Worm (Caenorhabditis elegans) whole organism, L4 larva: ENCODE data around the gene F29B9.12.

Experiments used
- F37D6.2 ChIP-seq: sonication (generic microtip); optimal IDR thresholded peaks from 2 replicates; lab custom pipeline; 2016; ENCODE audit warnings: mild to moderate bottlenecking, missing genetic modification characterization, missing compliant biosample characterization
- T20F7.1 ChIP-seq: fragments of 200-800 bp; sonication (Bioruptor generic); optimal IDR thresholded peaks from 2 replicates; lab custom pipeline; 2018; ENCODE audit warnings: mild to moderate bottlenecking, missing genetic modification characterization, missing compliant biosample characterization
- T26A8.4 ChIP-seq: fragments of 200-800 bp; sonication (Bioruptor generic); IDR thresholded peaks from 2 replicates; pipeline ENCODE4 v1.3.6; 2022; ENCODE audit warnings: missing genetic modification characterization, missing compliant biosample characterization
- Y105C5A.15 ChIP-seq: fragments of 200-800 bp; sonication (Bioruptor generic); IDR thresholded peaks from 2 replicates; pipeline ENCODE4 v1.3.6; 2022; ENCODE audit warnings: missing genetic modification characterization, missing compliant biosample characterization
- ZK337.2 ChIP-seq: fragments of 200-800 bp; sonication (Bioruptor generic); IDR thresholded peaks from 2 replicates; pipeline ENCODE4 v1.3.6; 2022; ENCODE audit warnings: missing genetic modification reagents, missing genetic modification characterization, missing compliant biosample characterization
- aha-1 ChIP-seq: fragments of 150-350 bp; peaks from one replicate; lab custom pipeline; 2014; ENCODE audit warnings: missing biosample characterization, missing genetic modification characterization
- ceh-28 ChIP-seq: fragments of 150-350 bp; optimal IDR thresholded peaks from 2 replicates; lab custom pipeline; 2014; ENCODE audit warnings: missing biosample characterization, missing genetic modification reagents, missing genetic modification characterization
- ceh-62 ChIP-seq: sonication (generic microtip); optimal IDR thresholded peaks from 2 replicates; lab custom pipeline; 2017; ENCODE audit warnings: missing biosample characterization, missing genetic modification characterization
- cey-2 ChIP-seq: sonication (generic microtip); optimal IDR thresholded peaks from 3 replicates; lab custom pipeline; 2017; ENCODE audit warnings: missing genetic modification characterization, mild to moderate bottlenecking, missing compliant biosample characterization, antibody characterized with exemption, borderline replicate concordance; ENCODE audit not compliant: insufficient read depth
- ctbp-1 ChIP-seq: fragments of 200-800 bp; sonication (Bioruptor generic); IDR thresholded peaks from 2 replicates; pipeline ENCODE4 v1.3.6; 2022; ENCODE audit warnings: missing genetic modification reagents, missing genetic modification characterization, missing compliant biosample characterization
- daf-12 ChIP-seq: fragments of 150-350 bp; optimal IDR thresholded peaks from 2 replicates; lab custom pipeline; 2014; ENCODE audit warnings: missing biosample characterization, missing genetic modification reagents, missing genetic modification characterization
- daf-16 ChIP-seq, 3 experiments: sonication (generic microtip); optimal IDR thresholded peaks; 2 replicates each; lab custom pipeline; 2016 to 2017; ENCODE audit warnings: missing genetic modification characterization in 3 of 3, missing genetic modification reagents in 3 of 3, mild to moderate bottlenecking in 2 of 3, missing compliant biosample characterization in 2 of 3, missing biosample characterization in 1 of 3, moderate library complexity in 1 of 3
- egl-43 ChIP-seq: fragments of 200-800 bp; sonication (Bioruptor generic); IDR thresholded peaks from 2 replicates; pipeline ENCODE4 v1.3.6; 2022; ENCODE audit warnings: missing genetic modification reagents, missing genetic modification characterization, missing compliant biosample characterization
- fos-1 ChIP-seq: fragments of 150-350 bp; optimal IDR thresholded peaks from 2 replicates; lab custom pipeline; 2014; ENCODE audit warnings: missing biosample characterization, missing genetic modification characterization
- hlh-11 ChIP-seq: fragments of 200-800 bp; sonication (Bioruptor generic); optimal IDR thresholded peaks from 2 replicates; lab custom pipeline; 2018; ENCODE audit warnings: mild to moderate bottlenecking, missing genetic modification characterization, missing compliant biosample characterization
- hmg-1.1 ChIP-seq: fragments of 200-800 bp; sonication (Bioruptor generic); IDR thresholded peaks from 2 replicates; pipeline ENCODE4 v1.3.6; 2022; ENCODE audit warnings: missing genetic modification reagents, missing genetic modification characterization, missing compliant biosample characterization
- lin-1 ChIP-seq: fragments of 200-800 bp; sonication (Bioruptor generic); IDR thresholded peaks from 2 replicates; pipeline ENCODE4 v1.3.6; 2022; ENCODE audit warnings: missing genetic modification reagents, missing genetic modification characterization, missing compliant biosample characterization
- lin-29 ChIP-seq: fragments of 200-800 bp; sonication (Bioruptor generic); IDR thresholded peaks from 2 replicates; pipeline ENCODE4 v1.3.6; 2022; ENCODE audit warnings: missing genetic modification reagents, missing genetic modification characterization, missing compliant biosample characterization
- mdl-1 ChIP-seq, 2 experiments: fragments of 150-350 bp in 1 of 2; sonication (generic microtip) in 1 of 2; optimal IDR thresholded peaks; 2 replicates each; lab custom pipeline; 2014 to 2017; ENCODE audit warnings: missing biosample characterization in 2 of 2, missing genetic modification characterization in 2 of 2
- mdt-29 ChIP-seq: fragments of 200-800 bp; sonication (Bioruptor generic); IDR thresholded peaks from 2 replicates; pipeline ENCODE4 v1.3.6; 2022; ENCODE audit warnings: missing genetic modification reagents, missing genetic modification characterization, missing compliant biosample characterization
- mep-1 ChIP-seq: fragments of 150-350 bp; sonication (generic microtip); optimal IDR thresholded peaks from 3 replicates; lab custom pipeline; 2014; ENCODE audit warnings: missing biosample characterization, missing genetic modification characterization
- mxl-2 ChIP-seq: fragments of 200-800 bp; sonication (Bioruptor generic); conservative IDR thresholded peaks from 2 replicates; pipeline ENCODE4 v1.3.6; 2022; ENCODE audit warnings: missing genetic modification reagents, missing genetic modification characterization, missing compliant biosample characterization
- nhr-11 ChIP-seq: fragments of 150-350 bp; optimal IDR thresholded peaks from 2 replicates; lab custom pipeline; 2014; ENCODE audit warnings: missing biosample characterization, missing genetic modification characterization
- nhr-28 ChIP-seq: fragments of 150-350 bp; optimal IDR thresholded peaks from 2 replicates; lab custom pipeline; 2014; ENCODE audit warnings: missing biosample characterization, missing genetic modification characterization
- pha-4 ChIP-seq, 2 experiments: fragments of 150-350 bp in 1 of 2; fragments of 200-800 bp in 1 of 2; sonication (Bioruptor generic) in 1 of 2; IDR thresholded peaks in 1 of 2; optimal IDR thresholded peaks in 1 of 2; 2 replicates each; pipeline versions ENCODE4 v1.3.6 to Lab custom; 2014 to 2022; ENCODE audit warnings: missing genetic modification characterization in 2 of 2, missing genetic modification reagents in 2 of 2, missing biosample characterization in 1 of 2, missing compliant biosample characterization in 1 of 2
- php-3 ChIP-seq: fragments of 200-800 bp; sonication (Bioruptor generic); IDR thresholded peaks from 2 replicates; pipeline ENCODE4 v1.3.6; 2022; ENCODE audit warnings: missing genetic modification reagents, missing genetic modification characterization, missing compliant biosample characterization
- rbr-2 ChIP-seq: sonication (generic microtip); optimal IDR thresholded peaks from 2 replicates; lab custom pipeline; 2016; ENCODE audit warnings: missing genotype, missing genetic modification characterization, missing compliant biosample characterization
- set-16 ChIP-seq: fragments of 200-800 bp; sonication (Bioruptor generic); IDR thresholded peaks from 2 replicates; pipeline ENCODE4 v1.3.6; 2022; ENCODE audit warnings: missing genetic modification reagents, missing genetic modification characterization, missing compliant biosample characterization
- unc-130 ChIP-seq: sonication (generic microtip); optimal IDR thresholded peaks from 2 replicates; lab custom pipeline; 2016; ENCODE audit warnings: missing genetic modification reagents, missing genetic modification characterization, missing compliant biosample characterization
- unc-39 ChIP-seq: sonication (generic microtip); optimal IDR thresholded peaks from 2 replicates; lab custom pipeline; 2017; ENCODE audit warnings: missing biosample characterization, missing genetic modification characterization
- unc-62 ChIP-seq, 3 experiments: fragments of 150-350 bp in 1 of 3; sonication (generic microtip); optimal IDR thresholded peaks in 2 of 3; peaks in 1 of 3; 1 replicate in 1 of 3; 2 replicates in 2 of 3; lab custom pipeline; 2014 to 2017; ENCODE audit warnings: missing biosample characterization in 3 of 3, missing genetic modification characterization in 3 of 3, missing genetic modification reagents in 3 of 3, missing genotype in 1 of 3

The F29B9.12 gene

ce11 chrIV:4669242-4669641 is at the start of gene F29B9.12:
TSS of gene F29B9.12 (plus strand) at chrIV:4669542.
- no peak for TF ChIP-seq mdt-29

ce11 chrIV:4623852-4624251 is 45.5 kb upstream of the F29B9.12 start:
- TF ChIP-seq mep-1 (tag; lab: Kevin White, UChicago): no peak
- TF ChIP-seq lin-1: no peak
- TF ChIP-seq daf-12 (tag; lab: Kevin White, UChicago): no peak
- peak; percentile 16 for TF ChIP-seq aha-1 (tag; lab: Kevin White, UChicago)
- TF ChIP-seq cey-2 (tag; lab: Kevin White, UChicago): no peak
- peak; percentile 88 for TF ChIP-seq set-16 (GFP tag; lab: Robert Waterston, UW)
- TF ChIP-seq mxl-2: no peak
- no peak for TF ChIP-seq hmg-1.1 (GFP tag; lab: Robert Waterston, UW)
- TF ChIP-seq Y105C5A.15 (GFP tag; lab: Robert Waterston, UW): no peak

- no peak for TF ChIP-seq cey-2 (tag; lab: Kevin White, UChicago)
These were observed 35.9 kb upstream of the F29B9.12 start, which contains the start of gene R105.1 for ce11 chrIV:4633393-4633792. TSS of gene R105.1 (plus strand) at chrIV:4633693.

DNA sequence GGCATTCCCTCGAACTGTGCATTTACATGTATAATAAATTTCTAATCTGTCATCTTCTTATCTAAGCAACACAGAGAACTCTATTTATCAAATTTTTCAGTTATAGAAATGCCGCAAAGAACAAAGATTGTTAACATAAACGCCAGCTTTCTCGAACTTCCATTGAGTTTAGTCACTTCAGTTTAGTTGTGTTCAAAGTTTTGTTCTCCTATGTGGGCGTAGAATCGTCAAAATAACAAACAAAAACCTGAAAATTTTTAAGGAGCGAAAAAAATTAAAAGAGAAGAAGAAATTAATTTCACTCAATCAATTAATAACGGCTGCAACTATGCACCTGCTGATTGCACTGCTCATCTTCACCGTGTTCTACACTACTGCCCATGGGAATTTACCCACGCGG is 33.3 kb upstream of the F29B9.12 start, which contains the start of gene R105.5:
R105.5 (plus strand) TSS at position 301 of the 400 bp plus-strand sequence.
- no peak for TF ChIP-seq fos-1 (tag; lab: Kevin White, UChicago)
- TF ChIP-seq F37D6.2 (tag; lab: Kevin White, UChicago): no peak
- TF ChIP-seq lin-29 (GFP tag; lab: Robert Waterston, UW): no peak
- TF ChIP-seq daf-16 (GFP tag; optimal IDR thresholded peaks at IDR 0.05; lab: Kevin White, UChicago): no peak
- TF ChIP-seq daf-16 (tag; optimal IDR thresholded peaks at IDR 0.05; lab: Kevin White, UChicago): no peak
- no peak for TF ChIP-seq egl-43 (GFP tag; lab: Robert Waterston, UW)
- TF ChIP-seq rbr-2 (tag; lab: Kevin White, UChicago): no peak
- TF ChIP-seq T20F7.1 (GFP tag; lab: Kevin White, UChicago): no peak
- TF ChIP-seq php-3 (GFP tag; lab: Robert Waterston, UW): no peak
- no peak for TF ChIP-seq pha-4 (GFP tag; IDR thresholded peaks at IDR 0.05; lab: Robert Waterston, UW)
- TF ChIP-seq pha-4 (tag; optimal IDR thresholded peaks at IDR 0.05; lab: Kevin White, UChicago): no peak
- TF ChIP-seq ceh-28 (tag; lab: Kevin White, UChicago): no peak
- TF ChIP-seq unc-130 (GFP tag; lab: Kevin White, UChicago): no peak
- no peak for TF ChIP-seq mdt-29
- TF ChIP-seq unc-39 (tag; lab: Kevin White, UChicago): no peak
- TF ChIP-seq mdl-1 (tag; optimal IDR thresholded peaks at IDR 0.05; lab: Kevin White, UChicago): no peak
- TF ChIP-seq ceh-62: no peak

DNA sequence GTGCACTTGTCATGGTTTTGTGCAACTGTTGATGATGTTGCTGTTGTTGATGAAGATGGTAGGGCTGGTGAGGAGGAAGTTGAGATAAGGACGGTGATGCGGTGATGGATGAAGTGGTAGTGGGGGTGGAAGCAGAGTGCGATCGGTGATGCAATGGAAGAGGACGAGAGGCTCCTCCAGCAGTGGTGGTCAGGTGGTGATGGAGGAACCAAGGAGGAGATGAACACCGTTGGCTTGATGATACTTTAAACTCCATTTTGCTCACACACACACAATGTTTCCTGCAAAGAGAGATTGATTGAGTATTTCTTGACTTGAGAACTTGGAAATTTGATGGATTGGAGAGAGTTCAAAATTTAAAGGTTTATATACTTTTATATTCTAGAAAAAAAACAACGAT is 31.5 kb upstream of the F29B9.12 start, which contains the start of gene F19C7.8:
F19C7.8 (minus strand) TSS at position 256 of the 400 bp plus-strand sequence.
- TF ChIP-seq T26A8.4 (GFP tag; lab: Robert Waterston, UW): no peak
- TF ChIP-seq nhr-11: peak; percentile 29
- no peak for TF ChIP-seq unc-130 (GFP tag; lab: Kevin White, UChicago)
- TF ChIP-seq ZK337.2 (GFP tag; lab: Robert Waterston, UW): peak; percentile 53; the same call in 1 of the 2 replicates
- peak in 1 of 2 experiments; percentile 37 for TF ChIP-seq daf-16 (GFP tag; optimal IDR thresholded peaks at IDR 0.05; lab: Kevin White, UChicago)
- TF ChIP-seq daf-16 (tag; optimal IDR thresholded peaks at IDR 0.05; lab: Kevin White, UChicago): no peak
- peak in 1 of 2 experiments; percentile 78 for TF ChIP-seq unc-62 (GFP tag; optimal IDR thresholded peaks at IDR 0.05 in 1 of 2; lab: Kevin White, UChicago)
- TF ChIP-seq unc-62 (tag; optimal IDR thresholded peaks at IDR 0.05; lab: Kevin White, UChicago): no peak

DNA sequence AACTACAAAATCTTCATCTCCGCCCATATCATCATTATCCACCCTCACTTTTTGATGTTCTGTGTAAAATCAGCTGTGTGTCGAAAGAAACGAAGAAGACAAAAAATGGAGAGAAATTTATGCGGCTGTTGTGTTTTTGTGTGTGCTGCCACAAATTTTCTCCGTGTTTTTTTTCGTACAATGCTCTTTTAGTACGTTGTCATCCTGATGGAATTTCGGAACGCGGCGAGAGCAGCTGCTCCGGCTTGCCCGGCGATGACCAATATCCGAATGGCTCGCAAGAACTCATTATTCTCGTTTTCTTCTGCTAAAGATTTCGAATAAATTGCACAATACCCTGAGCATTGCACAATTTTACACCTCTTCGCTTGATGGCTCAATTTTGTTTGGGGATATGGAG is 30.0 kb upstream of the F29B9.12 start:
- TF ChIP-seq ZK337.2 (GFP tag; lab: Robert Waterston, UW): 0 out of 2 replicates have a peak, but pooled peaks have one; percentile 28
- peak; percentile 6 for TF ChIP-seq hlh-11 (tag; lab: Kevin White, UChicago)
- peak; percentile 76 for TF ChIP-seq aha-1 (tag; lab: Kevin White, UChicago)
- no peak for TF ChIP-seq ctbp-1 (GFP tag; lab: Robert Waterston, UW)
- peak; percentile 41 for TF ChIP-seq nhr-28
